Fruit fly (Drosophila melanogaster): ENCODE data around the gene Tep3.
A peak's percentile ranks its signal among the peaks of the same experiment; 100 is the strongest.

Tep3 gene

DNA sequence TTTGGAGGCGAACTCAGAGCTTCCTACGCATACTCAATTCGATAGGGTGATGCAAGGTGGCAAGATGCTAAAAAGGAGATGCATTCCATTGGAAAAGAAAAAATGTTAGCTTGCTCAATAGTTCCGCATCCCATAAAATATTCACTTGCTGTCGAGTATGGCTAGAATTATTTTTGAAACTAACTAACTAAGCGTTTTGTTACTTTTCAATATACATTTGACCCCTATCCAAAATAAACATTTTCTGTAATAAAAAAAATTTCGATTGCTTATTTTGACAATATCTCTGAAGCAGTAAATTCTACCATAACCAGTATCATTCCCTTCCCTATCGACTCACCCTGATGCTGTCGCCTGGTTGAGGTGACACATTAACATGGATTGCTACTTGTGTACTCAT lies 929 bp downstream of the Tep3 start (continued):
- TF ChIP-seq cyc (GFP tag; optimal IDR thresholded peaks at IDR 0.05) (peak; percentile 63), Eip75B (GFP tag; optimal IDR thresholded peaks at IDR 0.05) (peak; percentile 83), Hr39 (GFP tag; optimal IDR thresholded peaks at IDR 0.05) (peak; percentile 84), net (GFP tag; optimal IDR thresholded peaks at IDR 0.05) (peak; percentile 79), CG34406 (GFP tag; optimal IDR thresholded peaks at IDR 0.05) (peak; percentile 86), CG16779 (tag; optimal IDR thresholded peaks at IDR 0.05) (peak; percentile 40), Gug (GFP tag; IDR thresholded peaks at IDR 0.05) (no peak), CG1621 (tag; optimal IDR thresholded peaks at IDR 0.05) (peak; percentile 56), CG6854 (GFP tag; optimal IDR thresholded peaks at IDR 0.05) (no peak), dsx (GFP tag; optimal IDR thresholded peaks at IDR 0.05; ENCODE audit: poor library complexity, severe bottlenecking) (peak; percentile 74), salr (GFP tag; optimal IDR thresholded peaks at IDR 0.05) (peak; percentile 7 to 60), vri (GFP tag; optimal IDR thresholded peaks at IDR 0.05) (peak; percentile 75), CG8632 (GFP tag; optimal IDR thresholded peaks at IDR 0.05) (peak; percentile 87), achi (GFP tag; optimal IDR thresholded peaks at IDR 0.05) (peak; percentile 80), Blimp-1 (GFP tag; optimal IDR thresholded peaks at IDR 0.05) (peak; percentile 31), CG4318 (GFP tag; optimal IDR thresholded peaks at IDR 0.05) (peak; percentile 17), CG10669 (GFP tag; optimal IDR thresholded peaks at IDR 0.05) (peak; percentile 84), CG32006 (GFP tag; optimal IDR thresholded peaks at IDR 0.05) (peak; percentile 77), Hr38 (GFP tag; optimal IDR thresholded peaks at IDR 0.05) (no peak), CG7368 (GFP tag; optimal IDR thresholded peaks at IDR 0.05) (peak; percentile 73), fd85E (GFP tag; optimal IDR thresholded peaks at IDR 0.05) (peak; percentile 24), CG10631 (GFP tag; optimal IDR thresholded peaks at IDR 0.05) (peak; percentile 75), fd59A (GFP tag; optimal IDR thresholded peaks at IDR 0.05) (peak; percentile 80), Hr4 (GFP tag; optimal IDR thresholded peaks at IDR 0.05) (peak; percentile 62)

DNA sequence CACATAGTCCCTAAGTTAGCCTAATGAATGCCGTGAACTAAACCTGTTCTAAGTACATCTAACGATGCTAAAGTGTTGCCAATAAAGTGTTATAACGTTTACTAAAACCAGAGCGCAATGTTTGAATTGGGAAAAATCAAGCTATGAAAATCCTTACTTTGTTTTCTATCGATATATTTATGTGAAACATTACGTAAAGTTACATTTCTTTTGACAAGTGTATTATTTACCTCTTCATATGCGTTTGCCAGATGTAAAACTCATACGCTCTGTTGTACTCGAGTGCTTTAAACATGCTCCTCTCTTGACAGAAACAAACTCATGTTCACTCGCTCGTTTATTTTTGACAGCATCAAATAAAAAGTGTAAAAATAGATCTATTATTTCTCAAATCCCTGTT lies 8.0 kb downstream of the Tep3 start, which contains the start of gene Ntl:
Gene Ntl, plus strand, starts transcription at position 301 of the 400 bp plus-strand sequence.
- TF ChIP-seq fd85E (GFP tag; optimal IDR thresholded peaks at IDR 0.05) = no peak
- TF ChIP-seq dac (GFP tag; optimal IDR thresholded peaks at IDR 0.05) = no peak
- no peak for TF ChIP-seq esn (GFP tag; optimal IDR thresholded peaks at IDR 0.05)
- no peak for TF ChIP-seq achi (GFP tag; optimal IDR thresholded peaks at IDR 0.05)
- TF ChIP-seq vri (GFP tag; optimal IDR thresholded peaks at IDR 0.05) = no peak
- no peak for TF ChIP-seq Eip93F (GFP tag; optimal IDR thresholded peaks at IDR 0.05)
- no peak for TF ChIP-seq pdm3 (GFP tag; optimal IDR thresholded peaks at IDR 0.05)

DNA sequence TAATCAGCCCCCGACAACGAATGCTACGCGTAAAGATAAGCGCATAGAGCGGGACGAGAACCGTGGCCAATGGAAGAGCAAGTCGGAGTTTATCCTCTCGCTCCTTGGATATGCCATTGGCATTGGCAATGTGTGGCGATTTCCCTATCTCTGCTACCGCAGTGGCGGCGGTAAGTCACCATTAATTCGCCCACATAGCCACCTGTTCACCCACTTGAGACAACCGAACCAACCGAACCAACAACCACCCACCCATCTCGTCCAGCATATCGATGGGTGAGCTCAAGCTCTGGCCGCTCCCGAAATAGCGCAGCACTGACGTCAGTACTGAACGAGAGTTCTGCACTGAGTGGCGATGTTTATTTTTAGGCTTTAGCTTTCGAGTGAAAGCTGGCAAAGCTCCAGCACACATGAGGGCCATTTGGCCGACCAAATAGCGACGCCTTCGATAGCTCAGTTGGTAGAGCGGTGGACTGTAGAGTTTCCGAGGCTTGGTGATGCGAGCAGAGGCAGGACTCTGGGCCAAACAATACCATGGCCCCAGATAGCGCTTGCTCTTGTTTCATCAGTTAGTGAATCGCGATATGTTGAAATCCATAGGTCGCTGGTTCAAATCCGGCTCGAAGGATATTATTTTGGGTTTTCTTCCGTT lies 8.6 kb downstream of the Tep3 start:
- TF ChIP-seq CG9139 (GFP tag; optimal IDR thresholded peaks at IDR 0.05) = no peak
- TF ChIP-seq svp (GFP tag) = peak; percentile 63

DNA sequence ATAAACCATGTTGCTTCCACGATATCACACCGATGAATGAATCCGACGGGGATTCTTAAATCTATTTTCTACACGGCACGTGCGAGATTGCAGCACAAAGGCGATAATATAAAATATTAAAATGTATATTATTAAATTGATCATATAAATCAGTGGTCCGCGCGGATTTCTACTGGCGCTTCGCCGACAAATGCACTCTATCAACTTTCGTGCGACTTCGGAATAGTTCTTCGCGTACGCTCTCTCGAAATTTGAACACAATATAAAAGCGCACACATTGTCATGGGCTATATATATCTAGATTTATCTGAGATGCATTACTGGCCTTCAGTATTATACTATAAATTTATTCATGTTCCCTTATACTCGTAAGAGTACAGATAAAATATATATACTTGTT lies 13.9 kb downstream of the Tep3 start, which contains the start of gene CG33296:
Gene CG33296, minus strand, starts transcription at position 101 of the 400 bp plus-strand sequence.
- TF ChIP-seq CG6854 (GFP tag; optimal IDR thresholded peaks at IDR 0.05) (no peak), svp (GFP tag) (no peak), CG11762 (GFP tag; optimal IDR thresholded peaks at IDR 0.05; ENCODE audit: insufficient read depth) (no peak), CG11294 (GFP tag; IDR thresholded peaks at IDR 0.05) (no peak), CG1621 (tag; optimal IDR thresholded peaks at IDR 0.05) (no peak)

DNA sequence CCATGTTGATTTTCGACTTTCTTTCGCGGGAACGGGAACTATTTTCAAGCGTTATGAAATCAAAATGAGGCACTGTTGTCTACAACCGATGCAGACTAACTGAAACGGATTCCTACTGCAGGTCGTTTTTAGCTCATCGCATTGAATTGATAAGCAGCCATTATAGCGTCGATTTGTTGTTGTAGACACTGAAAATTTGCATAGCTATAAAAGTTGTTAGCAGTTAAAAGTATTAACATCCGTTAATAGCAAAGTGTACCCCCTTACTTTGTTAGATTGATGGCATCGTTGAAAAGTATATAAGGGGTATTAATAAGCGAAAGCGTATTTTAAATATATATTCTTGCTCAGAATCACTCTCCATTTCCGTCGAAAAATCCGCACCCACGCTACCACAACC lies 16.8 kb downstream of the Tep3 start, which contains the start of gene CG13793:
Gene CG13793, minus strand, starts transcription at position 101 of the 400 bp plus-strand sequence.
- TF ChIP-seq lz (GFP tag; optimal IDR thresholded peaks at IDR 0.05) = no peak
- no peak for TF ChIP-seq CG8119 (GFP tag; IDR thresholded peaks at IDR 0.05)
- TF ChIP-seq CG16779 (tag; optimal IDR thresholded peaks at IDR 0.05) = no peak
- TF ChIP-seq CG31627 (GFP tag; optimal IDR thresholded peaks at IDR 0.05) = no peak
- TF ChIP-seq CG8319 (GFP tag; optimal IDR thresholded peaks at IDR 0.05) = no peak
- TF ChIP-seq Blimp-1 (GFP tag; optimal IDR thresholded peaks at IDR 0.05) = no peak
- no peak for TF ChIP-seq Met (GFP tag; optimal IDR thresholded peaks at IDR 0.05)
- no peak for TF ChIP-seq CG6854 (GFP tag; optimal IDR thresholded peaks at IDR 0.05)
- no peak for TF ChIP-seq CG4318 (GFP tag; optimal IDR thresholded peaks at IDR 0.05)
- TF ChIP-seq CG1621 (tag; optimal IDR thresholded peaks at IDR 0.05) = no peak
- TF ChIP-seq ss (GFP tag; optimal IDR thresholded peaks at IDR 0.05) = no peak
- TF ChIP-seq dsx (GFP tag; optimal IDR thresholded peaks at IDR 0.05; ENCODE audit: poor library complexity, severe bottlenecking) = no peak
- no peak for TF ChIP-seq CG34406 (GFP tag; optimal IDR thresholded peaks at IDR 0.05)
- no peak for TF ChIP-seq Sox14 (GFP tag; optimal IDR thresholded peaks at IDR 0.05)
- TF ChIP-seq Eip75B (GFP tag; optimal IDR thresholded peaks at IDR 0.05) = no peak
- TF ChIP-seq Lpt (GFP tag; optimal IDR thresholded peaks at IDR 0.05) = no peak
- no peak for TF ChIP-seq CG6808 (GFP tag; optimal IDR thresholded peaks at IDR 0.05)
- no peak for TF ChIP-seq Sox15 (GFP tag; optimal IDR thresholded peaks at IDR 0.05)

Measured in whole organism, prepupa.